Worm (Caenorhabditis elegans) whole organism, L3 larva: Measurements from ENCODE around the gene R31.2.
A peak's percentile ranks its signal among the peaks of the same experiment; 100 is the strongest.

Experiments used
- R02D3.7 ChIP-seq: fragments of 150-350 bp; optimal IDR thresholded peaks from 2 replicates; lab custom pipeline; 2014; ENCODE audit warnings: missing biosample characterization, missing genetic modification characterization
- ZK546.5 ChIP-seq: sonication (generic microtip); optimal IDR thresholded peaks from 2 replicates; lab custom pipeline; 2017; ENCODE audit warnings: missing biosample characterization, missing genetic modification characterization
- aly-2 ChIP-seq: fragments of 150-350 bp; optimal IDR thresholded peaks from 2 replicates; lab custom pipeline; 2014; ENCODE audit warnings: missing biosample characterization, missing genetic modification characterization
- ama-1 ChIP-seq: fragments of 150-350 bp; optimal IDR thresholded peaks from 2 replicates; lab custom pipeline; 2018
- ceh-16 ChIP-seq: sonication (generic microtip); optimal IDR thresholded peaks from 2 replicates; lab custom pipeline; 2017; ENCODE audit warnings: missing biosample characterization, missing genetic modification characterization
- ceh-28 ChIP-seq: fragments of 150-350 bp; optimal IDR thresholded peaks from 2 replicates; lab custom pipeline; 2014; ENCODE audit warnings: missing biosample characterization, missing genetic modification reagents, missing genetic modification characterization
- ceh-82 ChIP-seq: fragments of 150-350 bp; optimal IDR thresholded peaks from 2 replicates; lab custom pipeline; 2014; ENCODE audit warnings: missing biosample characterization, missing genetic modification characterization
- ceh-9 ChIP-seq: sonication (generic microtip); optimal IDR thresholded peaks from 2 replicates; lab custom pipeline; 2018; ENCODE audit warnings: missing biosample characterization, missing genetic modification characterization
- egl-5 ChIP-seq: fragments of 150-350 bp; optimal IDR thresholded peaks from 2 replicates; lab custom pipeline; 2017; ENCODE audit warnings: missing biosample characterization, missing genetic modification reagents, missing genetic modification characterization, inconsistent platforms
- elt-1 ChIP-seq: fragments of 150-350 bp; optimal IDR thresholded peaks from 2 replicates; lab custom pipeline; 2014; ENCODE audit warnings: missing biosample characterization, missing genetic modification characterization
- elt-2 ChIP-seq: sonication (generic microtip); optimal IDR thresholded peaks from 2 replicates; lab custom pipeline; 2016; ENCODE audit warnings: missing genetic modification reagents, mild to moderate bottlenecking, missing genetic modification characterization, missing compliant biosample characterization
- elt-3 ChIP-seq, 3 experiments: fragments of 150-350 bp in 1 of 3; sonication (generic microtip) in 2 of 3; optimal IDR thresholded peaks; 2 replicates in 2 of 3; 4 replicates in 1 of 3; lab custom pipeline; 2014 to 2017; ENCODE audit warnings: missing biosample characterization in 3 of 3, missing genetic modification characterization in 3 of 3
- eor-1 ChIP-seq, 2 experiments: fragments of 150-350 bp; optimal IDR thresholded peaks; 2 replicates each; lab custom pipeline; 2014 to 2018; ENCODE audit warnings: missing biosample characterization in 2 of 2, missing genetic modification characterization in 2 of 2
- fkh-10 ChIP-seq: sonication (generic microtip); optimal IDR thresholded peaks from 2 replicates; lab custom pipeline; 2017; ENCODE audit warnings: missing biosample characterization, missing genetic modification reagents, missing genetic modification characterization
- fkh-2 ChIP-seq: fragments of 150-350 bp; optimal IDR thresholded peaks from 2 replicates; lab custom pipeline; 2014; ENCODE audit warnings: missing biosample characterization, missing genetic modification reagents, missing genetic modification characterization
- fos-1 ChIP-seq: fragments of 150-350 bp; optimal IDR thresholded peaks from 2 replicates; lab custom pipeline; 2014; ENCODE audit warnings: missing biosample characterization, missing genetic modification characterization
- hmg-11 ChIP-seq: sonication (generic microtip); optimal IDR thresholded peaks from 2 replicates; lab custom pipeline; 2016; ENCODE audit warnings: missing genetic modification characterization, missing compliant biosample characterization
- jun-1 ChIP-seq: fragments of 150-350 bp; optimal IDR thresholded peaks from 2 replicates; lab custom pipeline; 2014; ENCODE audit warnings: missing biosample characterization, missing genetic modification reagents, missing genetic modification characterization
- lin-15B ChIP-seq: fragments of 150-350 bp; optimal IDR thresholded peaks from 2 replicates; lab custom pipeline; 2014; ENCODE audit warnings: missing biosample characterization, missing genetic modification characterization
- lin-39 ChIP-seq: fragments of 150-350 bp; optimal IDR thresholded peaks from 2 replicates; lab custom pipeline; 2018; ENCODE audit warnings: missing biosample characterization, missing genetic modification reagents, missing genetic modification characterization
- lsy-12 ChIP-seq: sonication (generic microtip); optimal IDR thresholded peaks from 2 replicates; lab custom pipeline; 2016; ENCODE audit warnings: mild to moderate bottlenecking, missing genetic modification characterization, missing compliant biosample characterization
- mdl-1 ChIP-seq: fragments of 150-350 bp; optimal IDR thresholded peaks from 2 replicates; lab custom pipeline; 2014; ENCODE audit warnings: missing biosample characterization, missing genetic modification characterization
- mml-1 ChIP-seq: fragments of 150-350 bp; sonication (generic microtip); optimal IDR thresholded peaks from 3 replicates; lab custom pipeline; 2014; ENCODE audit warnings: missing biosample characterization, missing genetic modification characterization
- nfya-1 ChIP-seq: sonication (generic microtip); optimal IDR thresholded peaks from 2 replicates; lab custom pipeline; 2017; ENCODE audit warnings: missing genetic modification characterization, mild to moderate bottlenecking, missing compliant biosample characterization, antibody characterized with exemption, moderate library complexity; ENCODE audit not compliant: insufficient read depth
- nhr-11 ChIP-seq: fragments of 150-350 bp; optimal IDR thresholded peaks from 2 replicates; lab custom pipeline; 2014; ENCODE audit warnings: missing biosample characterization, missing genetic modification characterization
- nhr-12 ChIP-seq: fragments of 150-350 bp; optimal IDR thresholded peaks from 2 replicates; lab custom pipeline; 2014; ENCODE audit warnings: missing biosample characterization, missing genetic modification characterization
- nhr-23 ChIP-seq: fragments of 150-350 bp; optimal IDR thresholded peaks from 2 replicates; lab custom pipeline; 2014; ENCODE audit warnings: missing biosample characterization, missing genetic modification reagents, missing genetic modification characterization
- nhr-237 ChIP-seq: fragments of 150-350 bp; optimal IDR thresholded peaks from 2 replicates; lab custom pipeline; 2014; ENCODE audit warnings: missing biosample characterization, missing genetic modification characterization
- nhr-25 ChIP-seq: sonication (generic microtip); optimal IDR thresholded peaks from 2 replicates; lab custom pipeline; 2017; ENCODE audit warnings: missing biosample characterization, missing genetic modification characterization
- nhr-28 ChIP-seq: fragments of 150-350 bp; optimal IDR thresholded peaks from 2 replicates; lab custom pipeline; 2014; ENCODE audit warnings: missing biosample characterization, missing genetic modification characterization
- nhr-43 ChIP-seq: sonication (generic microtip); optimal IDR thresholded peaks from 2 replicates; lab custom pipeline; 2016; ENCODE audit warnings: mild to moderate bottlenecking, missing genetic modification characterization, missing compliant biosample characterization; ENCODE audit not compliant: poor library complexity, severe bottlenecking
- nhr-67 ChIP-seq: fragments of 150-350 bp; optimal IDR thresholded peaks from 2 replicates; lab custom pipeline; 2014; ENCODE audit warnings: missing biosample characterization, missing genetic modification characterization
- nhr-76 ChIP-seq: fragments of 150-350 bp; sonication (generic microtip); optimal IDR thresholded peaks from 5 replicates; lab custom pipeline; 2014; ENCODE audit warnings: missing biosample characterization, missing genetic modification characterization
- nhr-77 ChIP-seq: fragments of 150-350 bp; optimal IDR thresholded peaks from 2 replicates; lab custom pipeline; 2014; ENCODE audit warnings: missing biosample characterization, missing genetic modification characterization
- pha-4 ChIP-seq: fragments of 150-350 bp; optimal IDR thresholded peaks from 2 replicates; lab custom pipeline; 2014; ENCODE audit warnings: missing biosample characterization, missing genetic modification reagents, missing genetic modification characterization
- pqm-1 ChIP-seq: fragments of 150-350 bp; optimal IDR thresholded peaks from 2 replicates; lab custom pipeline; 2017; ENCODE audit warnings: missing biosample characterization, missing genetic modification characterization, inconsistent platforms
- snpc-4 ChIP-seq: fragments of 150-350 bp; optimal IDR thresholded peaks from 2 replicates; lab custom pipeline; 2014; ENCODE audit warnings: missing biosample characterization, missing genetic modification characterization
- tbx-2 ChIP-seq: sonication (generic microtip); optimal IDR thresholded peaks from 2 replicates; lab custom pipeline; 2016; ENCODE audit warnings: mild to moderate bottlenecking, missing genetic modification characterization, missing compliant biosample characterization
- unc-39 ChIP-seq: sonication (generic microtip); optimal IDR thresholded peaks from 4 replicates; lab custom pipeline; 2017; ENCODE audit warnings: missing biosample characterization, missing genetic modification characterization
- unc-62 ChIP-seq: fragments of 150-350 bp; sonication (generic microtip); optimal IDR thresholded peaks from 4 replicates; lab custom pipeline; 2014; ENCODE audit warnings: missing biosample characterization, missing genetic modification reagents, missing genetic modification characterization
- zag-1 ChIP-seq: fragments of 150-350 bp; optimal IDR thresholded peaks from 2 replicates; lab custom pipeline; 2014; ENCODE audit warnings: missing biosample characterization, missing genetic modification characterization
- ztf-11 ChIP-seq: fragments of 150-350 bp; optimal IDR thresholded peaks from 2 replicates; lab custom pipeline; 2014; ENCODE audit warnings: missing biosample characterization, missing genetic modification characterization
- ztf-4 ChIP-seq: fragments of 150-350 bp; optimal IDR thresholded peaks from 2 replicates; lab custom pipeline; 2014; ENCODE audit warnings: missing biosample characterization, missing genetic modification characterization

R31.2 gene

DNA sequence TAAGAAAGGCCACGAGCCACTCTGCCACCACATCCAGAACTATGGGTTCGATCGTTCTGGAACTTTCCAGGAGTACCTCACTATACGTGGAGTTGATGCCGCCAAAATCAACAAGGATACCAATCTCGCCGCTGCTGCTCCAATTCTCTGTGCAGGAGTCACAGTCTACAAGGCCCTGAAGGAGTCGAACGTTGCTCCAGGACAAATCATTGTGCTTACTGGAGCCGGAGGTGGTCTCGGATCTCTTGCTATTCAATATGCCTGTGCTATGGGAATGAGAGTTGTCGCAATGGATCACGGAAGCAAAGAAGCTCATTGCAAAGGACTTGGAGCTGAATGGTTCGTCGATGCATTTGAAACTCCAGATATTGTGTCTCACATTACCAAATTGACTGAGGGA, 28.7 kb upstream of the R31.2 start:
- TF ChIP-seq ama-1 (lab: Kevin White, UChicago), result peak; percentile 97
- no peak for TF ChIP-seq jun-1
- no peak for TF ChIP-seq elt-1
- TF ChIP-seq lsy-12 (tag; lab: Kevin White, UChicago), result no peak
- TF ChIP-seq nhr-43 (tag; lab: Kevin White, UChicago), result peak; percentile 16
- TF ChIP-seq, all 47 proteins: peak for 2

DNA sequence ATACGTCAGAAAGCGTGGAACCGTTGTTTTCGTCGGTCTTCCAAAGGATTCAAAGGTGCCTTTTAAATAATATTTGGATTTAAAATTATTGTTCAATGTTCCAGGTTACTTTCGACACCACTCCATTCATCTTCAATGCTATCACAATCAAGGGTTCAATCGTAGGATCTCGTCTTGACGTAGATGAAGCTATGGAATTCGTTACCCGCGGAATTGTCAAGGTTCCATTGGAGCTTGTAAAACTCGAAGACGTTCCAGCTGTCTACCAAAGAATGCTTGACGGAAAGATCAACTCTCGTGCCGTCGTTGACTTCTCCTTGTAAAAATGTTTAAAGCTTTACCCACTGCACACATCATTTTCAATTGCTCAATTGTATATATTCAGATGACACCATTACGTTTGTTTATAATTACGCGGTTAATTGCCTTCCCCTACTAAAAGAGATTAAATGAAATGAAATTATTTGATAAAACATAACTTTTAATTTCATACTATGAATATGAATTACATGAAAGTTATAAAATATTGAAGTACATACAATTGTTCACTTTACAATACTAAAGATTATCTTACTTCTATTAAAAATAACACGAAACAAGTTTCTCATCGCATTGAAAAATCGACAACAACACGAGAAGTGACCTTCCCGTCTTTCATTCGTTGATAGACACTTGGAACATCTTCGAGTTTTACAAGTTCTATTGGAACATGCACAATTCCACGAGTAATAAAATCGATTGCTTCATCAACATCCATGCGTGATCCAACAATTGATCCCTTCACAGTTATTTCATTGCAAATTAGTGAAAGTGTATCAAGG, 28.0 kb upstream of the R31.2 start:
- TF ChIP-seq fos-1, result no peak
- no peak for TF ChIP-seq tbx-2
- no peak for TF ChIP-seq eor-1 (tag; optimal IDR thresholded peaks at IDR 0.05; lab: Kevin White, UChicago)
- peak; percentile 29 for TF ChIP-seq lsy-12 (tag; lab: Kevin White, UChicago)
- TF ChIP-seq unc-39 (tag; lab: Kevin White, UChicago), result no peak
- TF ChIP-seq ceh-82 (tag; lab: Kevin White, UChicago), result no peak
- no peak for TF ChIP-seq aly-2
- TF ChIP-seq elt-1, result no peak
- no peak for TF ChIP-seq fkh-2 (tag; lab: Kevin White, UChicago)
- TF ChIP-seq nhr-237 (tag; lab: Kevin White, UChicago), result no peak
- no peak for TF ChIP-seq jun-1
- TF ChIP-seq pha-4 (tag; lab: Kevin White, UChicago), result peak; percentile 88
- TF ChIP-seq nfya-1 (tag; lab: Kevin White, UChicago), result no peak
- TF ChIP-seq nhr-25 (tag; lab: Kevin White, UChicago), result no peak
- no peak for TF ChIP-seq nhr-28 (tag; lab: Kevin White, UChicago)
- TF ChIP-seq hmg-11, result no peak
- no peak for TF ChIP-seq elt-3 (tag; optimal IDR thresholded peaks at IDR 0.05; lab: Kevin White, UChicago)
- TF ChIP-seq lin-39 (tag; lab: Kevin White, UChicago), result peak; percentile 45
- peak; percentile 96 for TF ChIP-seq ama-1 (lab: Kevin White, UChicago)
- TF ChIP-seq ceh-9 (tag; lab: Kevin White, UChicago), result no peak
- TF ChIP-seq mdl-1 (tag; lab: Kevin White, UChicago), result no peak
- TF ChIP-seq ceh-28 (tag; lab: Kevin White, UChicago), result no peak
- no peak for TF ChIP-seq nhr-11 (tag; lab: Kevin White, UChicago)
- TF ChIP-seq nhr-43 (tag; lab: Kevin White, UChicago), result peak; percentile 59
- TF ChIP-seq nhr-12 (tag; lab: Kevin White, UChicago), result no peak
- TF ChIP-seq nhr-67 (tag; lab: Kevin White, UChicago), result no peak
- no peak for TF ChIP-seq ztf-11 (tag; lab: Kevin White, UChicago)
- no peak for TF ChIP-seq egl-5 (tag; lab: Kevin White, UChicago)
- TF ChIP-seq R02D3.7 (tag; lab: Kevin White, UChicago), result no peak
- TF ChIP-seq mml-1 (tag; lab: Kevin White, UChicago), result no peak
- no peak for TF ChIP-seq lin-15B
- TF ChIP-seq nhr-76 (tag; lab: Kevin White, UChicago), result no peak
- TF ChIP-seq snpc-4 (tag; lab: Kevin White, UChicago), result no peak
- no peak for TF ChIP-seq nhr-77
- no peak for TF ChIP-seq elt-2 (tag; lab: Kevin White, UChicago)
- TF ChIP-seq nhr-23 (tag; lab: Kevin White, UChicago), result peak; percentile 19
- TF ChIP-seq ceh-16 (tag; lab: Kevin White, UChicago), result no peak
- peak; percentile 49 for TF ChIP-seq pqm-1
- no peak for TF ChIP-seq unc-62
- TF ChIP-seq zag-1 (tag; lab: Kevin White, UChicago), result no peak
- TF ChIP-seq ZK546.5 (tag; lab: Kevin White, UChicago), result no peak
- no peak for TF ChIP-seq fkh-10 (GFP tag; lab: Kevin White, UChicago)
- TF ChIP-seq ztf-4 (tag; lab: Kevin White, UChicago), result no peak
